Fruit fly (Drosophila melanogaster): ENCODE data around the gene CG15059.

DNA sequence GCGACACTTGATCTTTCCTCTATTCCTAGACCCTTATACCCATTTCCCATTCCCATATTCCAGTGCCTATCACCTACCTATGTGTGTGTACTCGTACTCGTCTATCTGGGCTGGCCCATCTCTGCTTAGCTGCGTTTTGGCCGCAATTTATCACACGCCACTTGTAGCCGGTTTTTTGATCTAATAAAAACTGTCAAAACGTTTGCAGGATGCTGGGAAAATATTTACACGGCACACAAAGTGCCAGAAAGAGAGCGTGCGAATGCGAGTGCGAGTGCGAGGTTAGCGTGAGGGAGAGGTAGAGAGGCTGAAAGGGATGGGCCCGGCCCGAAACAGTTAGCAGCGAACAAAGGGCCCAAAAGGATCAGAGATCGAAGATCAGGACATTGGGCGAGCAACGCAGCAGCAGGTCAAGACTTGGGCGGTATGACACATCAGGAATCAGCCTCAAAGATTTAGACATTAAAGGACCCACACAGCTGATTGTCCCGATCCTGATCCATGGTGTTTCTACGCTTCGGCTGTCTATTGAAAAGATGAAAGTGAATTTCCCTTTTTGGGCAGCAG is 750 bp upstream of the CG15059 start:
- TF ChIP-seq EcR (GFP tag; optimal IDR thresholded peaks at IDR 0.05) (no peak), Dll (optimal IDR thresholded peaks at IDR 0.05) (no peak), psq (optimal IDR thresholded peaks at IDR 0.05) (no peak), usp (GFP tag; optimal IDR thresholded peaks at IDR 0.05) (no peak), pan (optimal IDR thresholded peaks at IDR 0.05) (no peak), CG8478 (optimal IDR thresholded peaks at IDR 0.05) (no peak)
